Worm (Caenorhabditis elegans) whole organism, mixed stage, embryonic: ENCODE data around the gene ugt-50.

Experiments used
- cnd-1 ChIP-seq: fragments of 200-800 bp; sonication (Bioruptor generic); optimal IDR thresholded peaks from 2 replicates; lab custom pipeline; 2018; ENCODE audit warnings: mild to moderate bottlenecking, missing genetic modification characterization, missing compliant biosample characterization
- nhr-12 ChIP-seq: fragments of 150-350 bp; optimal IDR thresholded peaks from 2 replicates; lab custom pipeline; 2014; ENCODE audit warnings: missing biosample characterization, missing genetic modification characterization
- nhr-2 ChIP-seq: fragments of 150-350 bp; optimal IDR thresholded peaks from 2 replicates; lab custom pipeline; 2014; ENCODE audit warnings: missing biosample characterization, missing genetic modification characterization
- sptf-1 ChIP-seq: sonication (generic microtip); optimal IDR thresholded peaks from 2 replicates; lab custom pipeline; 2017; ENCODE audit warnings: mild to moderate bottlenecking, missing genetic modification characterization, moderate library complexity, missing compliant biosample characterization

- TF ChIP-seq cnd-1 (tag; lab: Kevin White, UChicago) (no peak), sptf-1 (tag; lab: Kevin White, UChicago) (no peak), nhr-12 (tag; lab: Kevin White, UChicago) (no peak), nhr-2 (no peak)
Measured at ce11 chrX:12691306-12691705, at the start of gene ugt-50.
